Worm (Caenorhabditis elegans): ENCODE measurements around the gene sdz-9.

ce11 chrII:2725561-2725960, 47.9 kb downstream of the sdz-9 start, which contains the start of the genes T05A8.11 and nep-2:
- TF ChIP-seq him-1 (tag; optimal IDR thresholded peaks at IDR 0.05) (no peak), W03F9.2 (tag; optimal IDR thresholded peaks at IDR 0.05) (no peak)

Data from whole organism, L4/young adult.